Worm (Caenorhabditis elegans): ENCODE measurements around the gene Y34B4A.4.
A peak's percentile ranks its signal among the peaks of the same experiment; 100 is the strongest.

Gene Y34B4A.4

ce11 chrX:5238246-5238645 is 25.9 kb upstream of the Y34B4A.4 start:
- TF ChIP-seq nhr-237 (tag; optimal IDR thresholded peaks at IDR 0.05): no peak
- no peak for TF ChIP-seq mml-1 (tag; optimal IDR thresholded peaks at IDR 0.05)
- TF ChIP-seq fkh-2 (tag; optimal IDR thresholded peaks at IDR 0.05): no peak
- no peak for TF ChIP-seq nhr-76 (tag; optimal IDR thresholded peaks at IDR 0.05)
- no peak for TF ChIP-seq ceh-16 (tag; optimal IDR thresholded peaks at IDR 0.05)

ce11 chrX:5243382-5243979 is 20.6 kb upstream of the Y34B4A.4 start, which contains the start of gene mtm-5:
Gene mtm-5 (minus strand): TSS chrX:5243408.
- TF ChIP-seq sea-2 (GFP tag; optimal IDR thresholded peaks at IDR 0.05) (no peak), pqm-1 (tag; optimal IDR thresholded peaks at IDR 0.05) (no peak), elt-2 (tag; optimal IDR thresholded peaks at IDR 0.05) (peak; percentile 68), daf-12 (tag; optimal IDR thresholded peaks at IDR 0.05) (no peak), unc-39 (tag; optimal IDR thresholded peaks at IDR 0.05) (no peak), ztf-11 (tag; optimal IDR thresholded peaks at IDR 0.05) (no peak), nhr-23 (tag; optimal IDR thresholded peaks at IDR 0.05) (peak; percentile 1), fos-1 (tag; optimal IDR thresholded peaks at IDR 0.05) (no peak), lin-39 (tag; optimal IDR thresholded peaks at IDR 0.05) (no peak)

- TF ChIP-seq ceh-28 (tag; optimal IDR thresholded peaks at IDR 0.05) (peak; percentile 19), tbx-2 (tag; optimal IDR thresholded peaks at IDR 0.05) (peak; percentile 45), nhr-23 (tag; optimal IDR thresholded peaks at IDR 0.05) (peak; percentile 72), ztf-4 (tag; optimal IDR thresholded peaks at IDR 0.05) (no peak), nhr-11 (tag; optimal IDR thresholded peaks at IDR 0.05) (peak; percentile 33), R02D3.7 (tag; optimal IDR thresholded peaks at IDR 0.05) (no peak), aly-2 (tag; optimal IDR thresholded peaks at IDR 0.05) (no peak), unc-62 (GFP tag; optimal IDR thresholded peaks at IDR 0.05) (no peak), elt-2 (tag; optimal IDR thresholded peaks at IDR 0.05) (peak; percentile 39), unc-39 (tag; optimal IDR thresholded peaks at IDR 0.05) (no peak), nhr-25 (tag; optimal IDR thresholded peaks at IDR 0.05) (peak; percentile 76), lin-39 (tag; optimal IDR thresholded peaks at IDR 0.05) (peak; percentile 71), snpc-4 (tag; optimal IDR thresholded peaks at IDR 0.05) (peak; percentile 80), lin-15B (tag; optimal IDR thresholded peaks at IDR 0.05) (peak; percentile 48), hmg-11 (tag; optimal IDR thresholded peaks at IDR 0.05) (peak; percentile 37), nhr-76 (tag; optimal IDR thresholded peaks at IDR 0.05) (no peak), egl-27 (tag; optimal IDR thresholded peaks at IDR 0.05) (no peak), nhr-43 (tag; optimal IDR thresholded peaks at IDR 0.05; ENCODE audit: poor library complexity, severe bottlenecking) (peak; percentile 2), nfya-1 (tag; optimal IDR thresholded peaks at IDR 0.05; ENCODE audit: insufficient read depth) (peak; percentile 51), pha-4 (tag; optimal IDR thresholded peaks at IDR 0.05) (peak; percentile 73), ceh-9 (tag; optimal IDR thresholded peaks at IDR 0.05) (no peak)
These were observed 20.1 kb upstream of the Y34B4A.4 start, which contains the start of gene Y34B4A.7 for ce11 chrX:5244041-5244440. Gene Y34B4A.7 (plus strand): TSS chrX:5244337.

- TF ChIP-seq fkh-2 (tag; optimal IDR thresholded peaks at IDR 0.05) (no peak), ztf-11 (tag; optimal IDR thresholded peaks at IDR 0.05) (no peak), unc-62 (GFP tag; optimal IDR thresholded peaks at IDR 0.05) (no peak), fkh-10 (GFP tag; optimal IDR thresholded peaks at IDR 0.05) (no peak), fos-1 (tag; optimal IDR thresholded peaks at IDR 0.05) (no peak), ceh-82 (tag; optimal IDR thresholded peaks at IDR 0.05) (no peak), mml-1 (tag; optimal IDR thresholded peaks at IDR 0.05) (no peak), tbx-2 (tag; optimal IDR thresholded peaks at IDR 0.05) (no peak), pqm-1 (tag; optimal IDR thresholded peaks at IDR 0.05) (no peak), aly-2 (tag; optimal IDR thresholded peaks at IDR 0.05) (no peak), elt-2 (tag; optimal IDR thresholded peaks at IDR 0.05) (no peak), elt-1 (tag; optimal IDR thresholded peaks at IDR 0.05) (no peak)
These were observed 15.4 kb upstream of the Y34B4A.4 start for ce11 chrX:5248754-5249153.

ce11 chrX:5249603-5250002 is 14.5 kb upstream of the Y34B4A.4 start, which contains the start of gene Y34B4A.10:
Gene Y34B4A.10 (plus strand): TSS chrX:5249903.
- no peak for TF ChIP-seq sea-2 (GFP tag; optimal IDR thresholded peaks at IDR 0.05)

All from whole organism, L3 larva.